Worm (Caenorhabditis elegans) whole organism, L1 larva: ENCODE data around the gene Y66C5A.2.

Experiments
- C16A3.4 ChIP-seq: fragments of 150-350 bp; optimal IDR thresholded peaks from 2 replicates; lab custom pipeline; 2014; ENCODE audit warnings: missing biosample characterization, missing genetic modification characterization
- Y116A8C.19 ChIP-seq: sonication (generic microtip); optimal IDR thresholded peaks from 2 replicates; lab custom pipeline; 2016; ENCODE audit warnings: missing compliant biosample characterization, missing genetic modification characterization, borderline replicate concordance
- aha-1 ChIP-seq: fragments of 150-350 bp; optimal IDR thresholded peaks from 2 replicates; lab custom pipeline; 2014; ENCODE audit warnings: missing biosample characterization, missing genetic modification characterization
- alr-1 ChIP-seq: fragments of 200-800 bp; sonication (Bioruptor generic); optimal IDR thresholded peaks from 2 replicates; lab custom pipeline; 2018; ENCODE audit warnings: borderline replicate concordance, mild to moderate bottlenecking, missing genetic modification characterization, missing compliant biosample characterization
- aly-2 ChIP-seq: fragments of 150-350 bp; optimal IDR thresholded peaks from 2 replicates; lab custom pipeline; 2014; ENCODE audit warnings: missing biosample characterization, missing genetic modification characterization
- ama-1 ChIP-seq: fragments of 150-350 bp; optimal IDR thresholded peaks from 2 replicates; lab custom pipeline; 2014
- blmp-1 ChIP-seq: fragments of 150-350 bp; optimal IDR thresholded peaks from 2 replicates; lab custom pipeline; 2014; ENCODE audit warnings: missing biosample characterization, missing genetic modification characterization
- ceh-63 ChIP-seq: fragments of 200-800 bp; sonication (Bioruptor generic); optimal IDR thresholded peaks from 2 replicates; lab custom pipeline; 2018; ENCODE audit warnings: mild to moderate bottlenecking, missing genetic modification characterization, missing compliant biosample characterization
- ceh-8 ChIP-seq: fragments of 200-800 bp; sonication (Bioruptor generic); optimal IDR thresholded peaks from 2 replicates; lab custom pipeline; 2018; ENCODE audit warnings: mild to moderate bottlenecking, missing genetic modification characterization, moderate library complexity, missing compliant biosample characterization
- ceh-82 ChIP-seq, 3 experiments: fragments of 150-350 bp in 1 of 3; sonication (generic microtip) in 2 of 3; optimal IDR thresholded peaks; 2 replicates each; lab custom pipeline; 2014 to 2017; ENCODE audit warnings: missing biosample characterization in 3 of 3, missing genetic modification characterization in 3 of 3
- ceh-88 ChIP-seq: fragments of 200-800 bp; sonication (Bioruptor generic); IDR thresholded peaks from 2 replicates; pipeline ENCODE4 v1.3.6; 2022; ENCODE audit warnings: missing genetic modification characterization, missing compliant biosample characterization
- ceh-90 ChIP-seq: sonication (generic microtip); optimal IDR thresholded peaks from 2 replicates; lab custom pipeline; 2016; ENCODE audit warnings: missing genetic modification characterization, missing compliant biosample characterization
- efl-1 ChIP-seq, 4 experiments: fragments of 150-350 bp; optimal IDR thresholded peaks in 3 of 4; peaks in 1 of 4; 1 replicate in 1 of 4; 2 replicates in 3 of 4; lab custom pipeline; 2014; ENCODE audit warnings: missing biosample characterization in 2 of 4, missing genetic modification characterization in 2 of 4, missing genetic modification reagents in 2 of 4
- efl-3 ChIP-seq: fragments of 200-800 bp; sonication (Bioruptor generic); optimal IDR thresholded peaks from 2 replicates; lab custom pipeline; 2018; ENCODE audit warnings: mild to moderate bottlenecking, missing genetic modification characterization, missing compliant biosample characterization
- egl-13 ChIP-seq: sonication (generic microtip); optimal IDR thresholded peaks from 2 replicates; lab custom pipeline; 2016; ENCODE audit warnings: missing genotype, missing genetic modification reagents, missing genetic modification characterization, missing compliant biosample characterization
- fkh-10 ChIP-seq: sonication (generic microtip); optimal IDR thresholded peaks from 2 replicates; lab custom pipeline; 2017; ENCODE audit warnings: missing biosample characterization, missing genetic modification reagents, missing genetic modification characterization
- fos-1 ChIP-seq: fragments of 150-350 bp; optimal IDR thresholded peaks from 2 replicates; lab custom pipeline; 2014; ENCODE audit warnings: missing biosample characterization, missing genetic modification characterization
- hlh-17 ChIP-seq: fragments of 200-800 bp; sonication (Bioruptor generic); optimal IDR thresholded peaks from 2 replicates; lab custom pipeline; 2018; ENCODE audit warnings: missing genetic modification characterization, mild to moderate bottlenecking, missing compliant biosample characterization, moderate library complexity, borderline replicate concordance
- hpl-2 ChIP-seq: fragments of 150-350 bp; optimal IDR thresholded peaks from 2 replicates; lab custom pipeline; 2014; ENCODE audit warnings: missing biosample characterization, missing genetic modification reagents, missing genetic modification characterization
- irx-1 ChIP-seq: sonication (generic microtip); optimal IDR thresholded peaks from 2 replicates; lab custom pipeline; 2016; ENCODE audit warnings: missing genetic modification characterization, missing compliant biosample characterization
- isw-1 ChIP-seq: fragments of 200-800 bp; sonication (Bioruptor generic); IDR thresholded peaks from 2 replicates; pipeline ENCODE4 v1.3.6; 2022; ENCODE audit warnings: missing genetic modification characterization, missing compliant biosample characterization
- jun-1 ChIP-seq: fragments of 150-350 bp; optimal IDR thresholded peaks from 2 replicates; lab custom pipeline; 2014; ENCODE audit warnings: missing biosample characterization, missing genetic modification reagents, missing genetic modification characterization
- lin-14 ChIP-seq: fragments of 200-800 bp; sonication (Bioruptor generic); optimal IDR thresholded peaks from 2 replicates; lab custom pipeline; 2018; ENCODE audit warnings: mild to moderate bottlenecking, missing genetic modification characterization, moderate library complexity, missing compliant biosample characterization
- lin-15B ChIP-seq: fragments of 150-350 bp; sonication (generic microtip); optimal IDR thresholded peaks from 3 replicates; lab custom pipeline; 2014; ENCODE audit warnings: missing biosample characterization, missing genetic modification characterization
- lin-39 ChIP-seq: fragments of 150-350 bp; optimal IDR thresholded peaks from 2 replicates; lab custom pipeline; 2014; ENCODE audit warnings: missing biosample characterization, missing genetic modification reagents, missing genetic modification characterization
- mab-9 ChIP-seq: fragments of 200-800 bp; sonication (Bioruptor generic); IDR thresholded peaks from 2 replicates; pipeline ENCODE4 v1.3.6; 2022; ENCODE audit warnings: missing genetic modification reagents, missing genetic modification characterization, missing compliant biosample characterization
- mef-2 ChIP-seq: fragments of 150-350 bp; optimal IDR thresholded peaks from 2 replicates; lab custom pipeline; 2014; ENCODE audit warnings: missing biosample characterization, missing genetic modification characterization
- mep-1 ChIP-seq: fragments of 150-350 bp; optimal IDR thresholded peaks from 2 replicates; lab custom pipeline; 2014; ENCODE audit warnings: missing biosample characterization, missing genetic modification characterization
- nhr-11 ChIP-seq: fragments of 150-350 bp; optimal IDR thresholded peaks from 2 replicates; lab custom pipeline; 2014; ENCODE audit warnings: missing biosample characterization, missing genetic modification characterization
- nhr-12 ChIP-seq: sonication (generic microtip); optimal IDR thresholded peaks from 2 replicates; lab custom pipeline; 2017; ENCODE audit warnings: missing biosample characterization, missing genetic modification characterization
- nhr-20 ChIP-seq: sonication (generic microtip); optimal IDR thresholded peaks from 2 replicates; lab custom pipeline; 2016; ENCODE audit warnings: mild to moderate bottlenecking, missing genetic modification characterization, missing compliant biosample characterization
- nhr-47 ChIP-seq: sonication (generic microtip); optimal IDR thresholded peaks from 2 replicates; lab custom pipeline; 2016; ENCODE audit warnings: mild to moderate bottlenecking, missing genetic modification characterization, moderate library complexity, missing compliant biosample characterization
- nhr-71 ChIP-seq: sonication (generic microtip); optimal IDR thresholded peaks from 2 replicates; lab custom pipeline; 2016; ENCODE audit warnings: mild to moderate bottlenecking, missing genetic modification characterization, moderate library complexity, missing compliant biosample characterization
- nhr-77 ChIP-seq: fragments of 150-350 bp; optimal IDR thresholded peaks from 2 replicates; lab custom pipeline; 2014; ENCODE audit warnings: missing biosample characterization, missing genetic modification characterization
- nhr-85 ChIP-seq: sonication (generic microtip); peaks from one replicate; lab custom pipeline; 2016; ENCODE audit warnings: missing genetic modification characterization, inconsistent platforms, missing compliant biosample characterization
- skn-1 ChIP-seq: fragments of 150-350 bp; optimal IDR thresholded peaks from 2 replicates; lab custom pipeline; 2014; ENCODE audit warnings: missing biosample characterization, missing genetic modification characterization
- sox-4 ChIP-seq: sonication (generic microtip); optimal IDR thresholded peaks from 2 replicates; lab custom pipeline; 2016; ENCODE audit warnings: missing genetic modification characterization, missing compliant biosample characterization
- swsn-7 ChIP-seq: sonication (generic microtip); optimal IDR thresholded peaks from 2 replicates; lab custom pipeline; 2016; ENCODE audit warnings: missing genetic modification characterization, missing compliant biosample characterization
- tbx-2 ChIP-seq: sonication (generic microtip); optimal IDR thresholded peaks from 2 replicates; lab custom pipeline; 2016; ENCODE audit warnings: missing genetic modification characterization, missing compliant biosample characterization
- unc-30 ChIP-seq: sonication (generic microtip); optimal IDR thresholded peaks from 2 replicates; lab custom pipeline; 2017; ENCODE audit warnings: missing biosample characterization, missing genetic modification characterization
- unc-62 ChIP-seq: fragments of 150-350 bp; optimal IDR thresholded peaks from 2 replicates; lab custom pipeline; 2014; ENCODE audit warnings: missing biosample characterization, missing genetic modification reagents, missing genetic modification characterization
- vab-15 ChIP-seq: sonication (generic microtip); optimal IDR thresholded peaks from 2 replicates; lab custom pipeline; 2017; ENCODE audit warnings: missing genotype, mild to moderate bottlenecking, missing genetic modification characterization, missing compliant biosample characterization
- zip-4 ChIP-seq: fragments of 200-800 bp; sonication (Bioruptor generic); optimal IDR thresholded peaks from 2 replicates; lab custom pipeline; 2018; ENCODE audit warnings: mild to moderate bottlenecking, missing genetic modification characterization, moderate library complexity, missing compliant biosample characterization
- ztf-11 ChIP-seq, 2 experiments: sonication (generic microtip); optimal IDR thresholded peaks; 2 replicates each; lab custom pipeline; 2016 to 2017; ENCODE audit warnings: missing genetic modification characterization in 2 of 2, missing biosample characterization in 1 of 2, missing compliant biosample characterization in 1 of 2
- ztf-4 ChIP-seq: fragments of 150-350 bp; optimal IDR thresholded peaks from 2 replicates; lab custom pipeline; 2014; ENCODE audit warnings: missing biosample characterization, missing genetic modification characterization

The Y66C5A.2 gene

ce11 chrX:14460412-14460811 is at the start of gene Y66C5A.2:
TSS of gene Y66C5A.2 (plus strand) at chrX:14460712.
- TF ChIP-seq nhr-71 (no peak), unc-30 (tag; lab: Kevin White, UChicago) (no peak), mep-1 (tag; lab: Kevin White, UChicago) (no peak), lin-39 (no peak), mab-9 (GFP tag; lab: Robert Waterston, UW) (no peak), lin-14 (no peak), nhr-12 (no peak), ceh-82 (tag; optimal IDR thresholded peaks at IDR 0.05; lab: Kevin White, UChicago) (no peak), irx-1 (tag; lab: Kevin White, UChicago) (no peak), jun-1 (no peak), efl-3 (GFP tag; lab: Kevin White, UChicago) (no peak), skn-1 (tag; lab: Kevin White, UChicago) (no peak), isw-1 (GFP tag; lab: Robert Waterston, UW) (no peak), nhr-77 (no peak), ama-1 (lab: Kevin White, UChicago) (no peak), sox-4 (tag; lab: Kevin White, UChicago) (no peak), aly-2 (tag; lab: Kevin White, UChicago) (no peak), fos-1 (no peak), efl-1 (optimal IDR thresholded peaks at IDR 0.05; lab: Kevin White, UChicago) (no peak), efl-1 (GFP tag; optimal IDR thresholded peaks at IDR 0.05 in 1 of 2; lab: Kevin White, UChicago) (no peak), vab-15 (tag; lab: Kevin White, UChicago) (no peak)

- no peak for TF ChIP-seq Y116A8C.19 (tag; lab: Kevin White, UChicago)
- no peak for TF ChIP-seq nhr-85 (tag; lab: Kevin White, UChicago)
- no peak for TF ChIP-seq nhr-20
- TF ChIP-seq ceh-63 (GFP tag; lab: Kevin White, UChicago) = no peak
- TF ChIP-seq irx-1 (tag; lab: Kevin White, UChicago) = no peak
- TF ChIP-seq blmp-1 = no peak
- TF ChIP-seq ztf-4 = no peak
- no peak for TF ChIP-seq fkh-10 (GFP tag; lab: Kevin White, UChicago)
- TF ChIP-seq ceh-88 (GFP tag; lab: Robert Waterston, UW) = no peak
- TF ChIP-seq alr-1 (tag; lab: Kevin White, UChicago) = no peak
- no peak for TF ChIP-seq skn-1 (tag; lab: Kevin White, UChicago)
- TF ChIP-seq hpl-2 (GFP tag; lab: Kevin White, UChicago) = no peak
- no peak for TF ChIP-seq ztf-11 (tag; optimal IDR thresholded peaks at IDR 0.05; lab: Kevin White, UChicago)
- TF ChIP-seq sox-4 (tag; lab: Kevin White, UChicago) = no peak
- TF ChIP-seq tbx-2 (tag; lab: Kevin White, UChicago) = no peak
- no peak for TF ChIP-seq ceh-90 (tag; lab: Kevin White, UChicago)
These were observed 47.7 kb upstream of the Y66C5A.2 start, which contains the start of gene fbxa-179 for ce11 chrX:14412774-14413173. TSS of gene fbxa-179 (minus strand) at chrX:14412874.

DNA sequence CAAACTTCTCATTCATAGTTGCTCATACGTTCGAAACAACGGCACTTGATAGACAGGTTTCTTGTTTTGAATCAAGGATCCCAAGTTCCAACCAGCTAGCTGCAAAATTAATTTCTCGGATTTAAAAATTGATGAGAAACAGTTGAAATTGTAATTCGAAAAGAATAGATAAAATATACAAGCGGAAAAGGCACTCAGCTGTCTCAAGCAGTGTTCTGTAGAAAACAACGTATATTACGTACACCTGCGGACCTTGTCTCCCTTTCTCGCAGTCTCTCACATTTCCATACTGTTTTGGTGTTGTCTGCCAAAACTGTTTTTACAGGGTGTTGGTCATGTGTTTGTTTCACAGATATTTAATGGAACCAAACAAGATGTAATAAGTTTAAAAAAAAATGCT is 44.9 kb upstream of the Y66C5A.2 start, which contains the start of gene F23D12.10:
Gene F23D12.10, minus strand, starts transcription at position 101 of the 400 bp plus-strand sequence.
- TF ChIP-seq mef-2 = no peak
- no peak for TF ChIP-seq blmp-1
- no peak for TF ChIP-seq nhr-11 (tag; lab: Kevin White, UChicago)
- no peak for TF ChIP-seq vab-15 (tag; lab: Kevin White, UChicago)

- TF ChIP-seq nhr-71 = no peak
- no peak for TF ChIP-seq nhr-47 (tag; lab: Kevin White, UChicago)
- TF ChIP-seq ceh-8 (GFP tag; lab: Kevin White, UChicago) = no peak
- TF ChIP-seq egl-13 = no peak
- TF ChIP-seq swsn-7 (tag; lab: Kevin White, UChicago) = no peak
- TF ChIP-seq unc-62 (GFP tag; lab: Kevin White, UChicago) = no peak
- TF ChIP-seq C16A3.4 (tag; lab: Kevin White, UChicago) = no peak
- no peak for TF ChIP-seq ceh-82 (tag; optimal IDR thresholded peaks at IDR 0.05; lab: Kevin White, UChicago)
- TF ChIP-seq zip-4 (GFP tag; lab: Kevin White, UChicago) = no peak
- no peak for TF ChIP-seq ceh-90 (tag; lab: Kevin White, UChicago)
- TF ChIP-seq hlh-17 (GFP tag; lab: Kevin White, UChicago) = no peak
- no peak for TF ChIP-seq blmp-1
- no peak for TF ChIP-seq ztf-4
- TF ChIP-seq lin-15B = no peak
- no peak for TF ChIP-seq nhr-12
- no peak for TF ChIP-seq sox-4 (tag; lab: Kevin White, UChicago)
- TF ChIP-seq ama-1 (lab: Kevin White, UChicago) = no peak
- no peak for TF ChIP-seq aha-1 (tag; lab: Kevin White, UChicago)
- no peak for TF ChIP-seq nhr-20
- TF ChIP-seq, all 84 proteins: peak for 0
These were observed 39.0 kb upstream of the Y66C5A.2 start, which contains the start of gene F23D12.2 for ce11 chrX:14421529-14421982. TSS of gene F23D12.2 (minus strand) at chrX:14421579.
